Fruit fly (Drosophila melanogaster): ENCODE results near the gene Ranbp21.

DNA sequence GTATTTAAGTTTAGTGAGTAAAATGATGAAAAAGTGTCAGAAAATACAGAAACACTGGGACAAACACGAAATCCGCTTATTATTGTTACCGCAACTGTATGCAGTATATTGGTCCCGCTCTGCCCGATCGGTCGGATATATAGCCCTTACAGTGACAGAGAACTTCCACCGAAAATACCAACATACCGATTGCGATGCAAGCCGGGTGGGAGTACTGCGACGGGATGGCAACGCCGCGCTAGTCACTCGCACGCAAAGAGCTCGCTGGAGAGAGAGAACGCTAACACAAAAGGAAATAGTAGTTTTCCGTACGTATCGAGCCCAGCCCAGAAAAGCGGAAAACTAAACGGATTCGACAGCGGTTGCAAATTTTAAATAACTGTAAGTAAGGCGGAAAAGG lies 44.8 kb upstream of the Ranbp21 start, which contains the start of gene Cdc42:
- TF ChIP-seq Rel (GFP tag; optimal IDR thresholded peaks at IDR 0.05) (no peak), Rel (tag; optimal IDR thresholded peaks at IDR 0.05) (no peak), Dfd (GFP tag; optimal IDR thresholded peaks at IDR 0.05) (no peak), br (GFP tag; optimal IDR thresholded peaks at IDR 0.05) (no peak), Dif (GFP tag; optimal IDR thresholded peaks at IDR 0.05; ENCODE audit: partially characterized antibody) (no peak), pan (optimal IDR thresholded peaks at IDR 0.05) (no peak), usp (GFP tag; optimal IDR thresholded peaks at IDR 0.05) (no peak)

Data from whole organism, wandering third instar larva.